Worm (Caenorhabditis elegans) whole organism, L4 larva: Measurements from ENCODE around the gene srh-217.

ENCODE experiments used
- D1046.2 ChIP-seq: fragments of 200-800 bp; sonication (Bioruptor generic); IDR thresholded peaks from 2 replicates; pipeline ENCODE4 v1.3.6; 2022; ENCODE audit warnings: missing genetic modification characterization, missing compliant biosample characterization
- F10B5.3 ChIP-seq: sonication (generic microtip); optimal IDR thresholded peaks from 2 replicates; lab custom pipeline; 2016; ENCODE audit warnings: mild to moderate bottlenecking, missing genetic modification characterization, missing compliant biosample characterization
- F26F4.8 ChIP-seq: fragments of 200-800 bp; sonication (Bioruptor generic); conservative IDR thresholded peaks from 2 replicates; pipeline ENCODE4 v1.3.6; 2022; ENCODE audit warnings: missing genetic modification characterization, missing compliant biosample characterization
- F37D6.2 ChIP-seq: sonication (generic microtip); optimal IDR thresholded peaks from 2 replicates; lab custom pipeline; 2016; ENCODE audit warnings: mild to moderate bottlenecking, missing genetic modification characterization, missing compliant biosample characterization
- F49E8.2 ChIP-seq: sonication (generic microtip); optimal IDR thresholded peaks from 2 replicates; lab custom pipeline; 2016; ENCODE audit warnings: missing compliant biosample characterization, mild to moderate bottlenecking, missing genetic modification characterization, borderline replicate concordance
- R02D3.7 ChIP-seq: fragments of 150-350 bp; sonication (generic microtip); optimal IDR thresholded peaks from 3 replicates; lab custom pipeline; 2014; ENCODE audit warnings: missing biosample characterization, missing genetic modification characterization
- Y105C5A.15 ChIP-seq: fragments of 200-800 bp; sonication (Bioruptor generic); IDR thresholded peaks from 2 replicates; pipeline ENCODE4 v1.3.6; 2022; ENCODE audit warnings: missing genetic modification characterization, missing compliant biosample characterization
- aha-1 ChIP-seq: fragments of 150-350 bp; peaks from one replicate; lab custom pipeline; 2014; ENCODE audit warnings: missing biosample characterization, missing genetic modification characterization
- ceh-62 ChIP-seq: sonication (generic microtip); optimal IDR thresholded peaks from 2 replicates; lab custom pipeline; 2017; ENCODE audit warnings: missing biosample characterization, missing genetic modification characterization
- daf-8 ChIP-seq: fragments of 200-800 bp; sonication (Bioruptor generic); IDR thresholded peaks from 2 replicates; pipeline ENCODE4 v1.3.6; 2022; ENCODE audit warnings: missing genetic modification characterization, missing compliant biosample characterization
- dmd-8 ChIP-seq: fragments of 200-800 bp; sonication (Bioruptor generic); IDR thresholded peaks from 2 replicates; pipeline ENCODE4 v1.3.6; 2022; ENCODE audit warnings: missing genetic modification characterization, missing compliant biosample characterization
- dpl-1 ChIP-seq: fragments of 150-350 bp; optimal IDR thresholded peaks from 2 replicates; lab custom pipeline; 2014; ENCODE audit warnings: missing biosample characterization, missing genetic modification reagents, missing genetic modification characterization
- egl-43 ChIP-seq: fragments of 200-800 bp; sonication (Bioruptor generic); IDR thresholded peaks from 2 replicates; pipeline ENCODE4 v1.3.6; 2022; ENCODE audit warnings: missing genetic modification reagents, missing genetic modification characterization, missing compliant biosample characterization
- gei-8 ChIP-seq: fragments of 200-800 bp; sonication (Bioruptor generic); optimal IDR thresholded peaks from 2 replicates; lab custom pipeline; 2018; ENCODE audit warnings: mild to moderate bottlenecking, missing genetic modification characterization, missing compliant biosample characterization
- hif-1 ChIP-seq, 2 experiments: sonication (generic microtip); optimal IDR thresholded peaks; 2 replicates each; lab custom pipeline; 2016 to 2017; ENCODE audit warnings: missing compliant biosample characterization in 2 of 2, missing genetic modification characterization in 2 of 2, missing genetic modification reagents in 2 of 2, missing genotype in 2 of 2, mild to moderate bottlenecking in 1 of 2
- jun-1 ChIP-seq: fragments of 150-350 bp; optimal IDR thresholded peaks from 2 replicates; lab custom pipeline; 2014; ENCODE audit warnings: missing biosample characterization, missing genetic modification reagents, missing genetic modification characterization
- lin-15B ChIP-seq: fragments of 150-350 bp; sonication (generic microtip); optimal IDR thresholded peaks from 3 replicates; lab custom pipeline; 2014; ENCODE audit warnings: missing biosample characterization, missing genetic modification characterization
- lin-29 ChIP-seq: fragments of 200-800 bp; sonication (Bioruptor generic); IDR thresholded peaks from 2 replicates; pipeline ENCODE4 v1.3.6; 2022; ENCODE audit warnings: missing genetic modification reagents, missing genetic modification characterization, missing compliant biosample characterization
- lin-38 ChIP-seq: fragments of 200-800 bp; sonication (Bioruptor generic); IDR thresholded peaks from 2 replicates; pipeline ENCODE4 v1.3.6; 2022; ENCODE audit warnings: missing genetic modification reagents, missing genetic modification characterization, missing compliant biosample characterization
- lin-39 ChIP-seq: fragments of 150-350 bp; optimal IDR thresholded peaks from 2 replicates; lab custom pipeline; 2014; ENCODE audit warnings: missing biosample characterization, missing genetic modification reagents, missing genetic modification characterization
- madf-9 ChIP-seq: fragments of 200-800 bp; sonication (Bioruptor generic); conservative IDR thresholded peaks from 2 replicates; pipeline ENCODE4 v1.3.6; 2022; ENCODE audit warnings: missing genetic modification reagents, missing genetic modification characterization, missing compliant biosample characterization
- mdl-1 ChIP-seq, 2 experiments: fragments of 150-350 bp in 1 of 2; sonication (generic microtip) in 1 of 2; optimal IDR thresholded peaks; 2 replicates each; lab custom pipeline; 2014 to 2017; ENCODE audit warnings: missing biosample characterization in 2 of 2, missing genetic modification characterization in 2 of 2
- mxl-2 ChIP-seq: fragments of 200-800 bp; sonication (Bioruptor generic); conservative IDR thresholded peaks from 2 replicates; pipeline ENCODE4 v1.3.6; 2022; ENCODE audit warnings: missing genetic modification reagents, missing genetic modification characterization, missing compliant biosample characterization
- mxl-3 ChIP-seq: fragments of 200-800 bp; sonication (Bioruptor generic); optimal IDR thresholded peaks from 2 replicates; lab custom pipeline; 2018; ENCODE audit warnings: mild to moderate bottlenecking, missing genetic modification characterization, missing compliant biosample characterization
- nhr-102 ChIP-seq: sonication (generic microtip); optimal IDR thresholded peaks from 2 replicates; lab custom pipeline; 2016; ENCODE audit warnings: mild to moderate bottlenecking, missing genetic modification characterization, moderate library complexity, missing compliant biosample characterization
- nhr-111 ChIP-seq: fragments of 200-800 bp; sonication (Bioruptor generic); optimal IDR thresholded peaks from 2 replicates; lab custom pipeline; 2018; ENCODE audit warnings: mild to moderate bottlenecking, missing genetic modification characterization, missing compliant biosample characterization
- nhr-41 ChIP-seq: fragments of 200-800 bp; sonication (Bioruptor generic); IDR thresholded peaks from 2 replicates; pipeline ENCODE4 v1.3.6; 2022; ENCODE audit warnings: missing genetic modification reagents, missing genetic modification characterization, missing compliant biosample characterization
- nhr-42 ChIP-seq: fragments of 200-800 bp; sonication (Bioruptor generic); IDR thresholded peaks from 2 replicates; pipeline ENCODE4 v1.3.6; 2022; ENCODE audit warnings: missing genetic modification characterization, missing compliant biosample characterization
- nhr-48 ChIP-seq: sonication (generic microtip); optimal IDR thresholded peaks from 2 replicates; lab custom pipeline; 2016; ENCODE audit warnings: mild to moderate bottlenecking, missing genetic modification characterization, missing compliant biosample characterization
- nhr-77 ChIP-seq: fragments of 150-350 bp; optimal IDR thresholded peaks from 2 replicates; lab custom pipeline; 2014; ENCODE audit warnings: missing biosample characterization, missing genetic modification characterization
- saeg-2 ChIP-seq: fragments of 200-800 bp; sonication (Bioruptor generic); IDR thresholded peaks from 2 replicates; pipeline ENCODE4 v1.3.6; 2022; ENCODE audit warnings: missing genetic modification reagents, missing genetic modification characterization, missing compliant biosample characterization
- spr-3 ChIP-seq: fragments of 200-800 bp; sonication (Bioruptor generic); optimal IDR thresholded peaks from 2 replicates; lab custom pipeline; 2018; ENCODE audit warnings: mild to moderate bottlenecking, missing genetic modification characterization, missing compliant biosample characterization
- tra-1 ChIP-seq: fragments of 200-800 bp; sonication (Bioruptor generic); IDR thresholded peaks from 2 replicates; pipeline ENCODE4 v1.3.6; 2022; ENCODE audit warnings: missing genetic modification reagents, missing genetic modification characterization, missing compliant biosample characterization
- unc-39 ChIP-seq: sonication (generic microtip); optimal IDR thresholded peaks from 2 replicates; lab custom pipeline; 2017; ENCODE audit warnings: missing biosample characterization, missing genetic modification characterization
- unc-62 ChIP-seq, 3 experiments: fragments of 150-350 bp in 1 of 3; sonication (generic microtip); optimal IDR thresholded peaks in 2 of 3; peaks in 1 of 3; 1 replicate in 1 of 3; 2 replicates in 2 of 3; lab custom pipeline; 2014 to 2017; ENCODE audit warnings: missing biosample characterization in 3 of 3, missing genetic modification characterization in 3 of 3, missing genetic modification reagents in 3 of 3, missing genotype in 1 of 3
- vab-7 ChIP-seq: fragments of 200-800 bp; sonication (Bioruptor generic); IDR thresholded peaks from 2 replicates; pipeline ENCODE4 v1.3.6; 2022; ENCODE audit warnings: missing genetic modification reagents, missing genetic modification characterization, missing compliant biosample characterization
- zfp-2 ChIP-seq: sonication (generic microtip); optimal IDR thresholded peaks from 2 replicates; lab custom pipeline; 2016; ENCODE audit warnings: mild to moderate bottlenecking, missing genetic modification characterization, missing compliant biosample characterization
- zip-2 ChIP-seq: fragments of 150-350 bp; optimal IDR thresholded peaks from 2 replicates; lab custom pipeline; 2014; ENCODE audit warnings: missing biosample characterization, missing genetic modification characterization

The srh-217 gene

DNA sequence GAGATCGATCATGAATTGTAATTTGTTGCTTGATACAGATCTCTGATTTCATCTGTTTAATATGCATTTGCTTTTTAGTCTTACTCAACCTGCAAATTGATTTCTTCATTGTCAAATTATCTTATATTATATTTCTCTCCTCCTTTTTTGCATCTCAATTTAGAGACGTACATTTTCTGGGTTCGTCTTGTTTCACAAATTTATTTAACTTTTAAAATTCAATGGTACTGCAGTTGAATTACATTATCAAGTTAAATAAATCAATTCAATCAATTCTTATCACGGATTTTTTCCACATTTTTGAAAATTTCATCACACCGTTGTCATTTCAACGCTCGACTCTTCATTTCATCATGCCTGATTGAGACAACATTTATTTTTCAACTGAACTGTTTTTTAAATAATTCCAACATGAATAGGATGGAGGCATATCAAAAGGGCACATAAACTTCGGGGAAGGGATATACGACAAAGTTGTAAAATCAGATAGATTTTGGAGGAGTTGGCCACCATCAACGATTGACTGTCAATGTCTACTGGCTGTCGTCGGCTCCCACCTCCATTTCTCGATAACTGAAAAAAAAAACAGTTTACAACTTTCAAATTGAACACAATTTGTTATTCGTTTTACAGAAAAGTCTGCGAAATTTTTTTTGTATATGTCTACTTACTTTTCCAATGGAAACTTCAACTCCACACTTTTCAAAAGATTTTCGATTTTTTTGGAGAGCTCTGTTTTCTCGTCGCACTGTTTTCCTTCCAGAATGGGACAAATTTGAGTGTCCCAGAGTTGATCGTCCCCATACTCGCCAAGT lies 32.9 kb downstream of the srh-217 start (continued):
- TF ChIP-seq madf-9 (GFP tag; lab: Robert Waterston, UW) (no peak), F37D6.2 (tag; lab: Kevin White, UChicago) (no peak), nhr-77 (no peak), zfp-2 (tag; lab: Kevin White, UChicago) (no peak), gei-8 (GFP tag; lab: Kevin White, UChicago) (no peak), mxl-2 (no peak), lin-15B (tag; lab: Kevin White, UChicago) (no peak), egl-43 (GFP tag; lab: Robert Waterston, UW) (no peak), ceh-62 (no peak), mxl-3 (GFP tag; lab: Kevin White, UChicago) (no peak), nhr-111 (GFP tag; lab: Kevin White, UChicago) (no peak), vab-7 (GFP tag; lab: Robert Waterston, UW) (no peak), aha-1 (tag; lab: Kevin White, UChicago) (peak; percentile 28), lin-39 (no peak), nhr-41 (GFP tag; lab: Robert Waterston, UW) (0 out of 2 replicates have a peak, but pooled peaks have one; percentile 8), unc-39 (tag; lab: Kevin White, UChicago) (no peak), Y105C5A.15 (0 out of 2 replicates have a peak, but pooled peaks have one; percentile 4), lin-38 (GFP tag; lab: Robert Waterston, UW) (peak; percentile 56), tra-1 (GFP tag; lab: Robert Waterston, UW) (no peak), dpl-1 (GFP tag; lab: Kevin White, UChicago) (no peak), lin-29 (no peak), saeg-2 (no peak; the same call in 1 of the 2 replicates), R02D3.7 (tag; lab: Kevin White, UChicago) (no peak), F49E8.2 (tag; lab: Kevin White, UChicago) (no peak), zip-2 (tag; lab: Kevin White, UChicago) (peak; percentile 30)

DNA sequence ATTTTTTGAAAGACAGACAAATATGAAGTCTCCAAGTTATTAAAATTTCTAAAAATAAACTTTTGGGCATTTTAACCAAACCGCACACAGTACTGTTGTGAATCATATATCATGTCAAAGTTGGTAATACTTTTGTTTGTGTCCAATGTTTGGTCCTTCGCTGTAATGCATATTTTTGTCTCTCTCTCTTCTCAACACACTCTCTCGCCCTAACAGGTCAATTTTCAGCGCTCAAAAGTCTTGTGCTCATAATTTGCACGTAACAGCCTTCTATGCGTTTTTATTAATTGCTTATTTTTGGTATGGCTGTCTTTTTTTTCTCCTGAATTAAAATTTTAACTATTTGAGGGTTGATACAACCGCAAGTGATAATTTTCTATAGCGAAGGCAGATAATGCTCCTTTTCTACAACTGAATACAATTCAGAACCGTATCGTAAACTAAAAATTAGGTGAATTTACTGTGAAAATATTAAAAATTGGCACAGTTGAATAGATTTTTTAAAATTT lies 33.5 kb downstream of the srh-217 start:
- TF ChIP-seq aha-1 (tag; lab: Kevin White, UChicago) (peak; percentile 79), F10B5.3 (tag; lab: Kevin White, UChicago) (no peak), F26F4.8 (no peak), nhr-102 (tag; lab: Kevin White, UChicago) (peak; percentile 33), daf-8 (no peak), nhr-48 (tag; lab: Kevin White, UChicago) (peak; percentile 44), mxl-2 (no peak), D1046.2 (GFP tag; lab: Robert Waterston, UW) (no peak), jun-1 (tag; lab: Kevin White, UChicago) (peak; percentile 11), unc-62 (GFP tag; optimal IDR thresholded peaks at IDR 0.05 in 1 of 2; lab: Kevin White, UChicago) (peak in 1 of 2 experiments; percentile 56), unc-62 (tag; optimal IDR thresholded peaks at IDR 0.05; lab: Kevin White, UChicago) (no peak), mdl-1 (tag; optimal IDR thresholded peaks at IDR 0.05; lab: Kevin White, UChicago) (no peak), dmd-8 (GFP tag; lab: Robert Waterston, UW) (0 out of 2 replicates have a peak, but pooled peaks have one; percentile 14), hif-1 (tag; optimal IDR thresholded peaks at IDR 0.05; lab: Kevin White, UChicago) (peak in 1 of 2 experiments; percentile 76), nhr-42 (GFP tag; lab: Robert Waterston, UW) (0 out of 2 replicates have a peak, but pooled peaks have one; percentile 40), spr-3 (no peak)
